Worm (Caenorhabditis elegans) whole organism, L3 larva: ENCODE results near the gene F59B2.8.

Experiments used
- fkh-10 ChIP-seq: sonication (generic microtip); optimal IDR thresholded peaks from 2 replicates; lab custom pipeline; 2017; ENCODE audit warnings: missing biosample characterization, missing genetic modification reagents, missing genetic modification characterization
- fkh-2 ChIP-seq: fragments of 150-350 bp; optimal IDR thresholded peaks from 2 replicates; lab custom pipeline; 2014; ENCODE audit warnings: missing biosample characterization, missing genetic modification reagents, missing genetic modification characterization
- nhr-11 ChIP-seq: fragments of 150-350 bp; optimal IDR thresholded peaks from 2 replicates; lab custom pipeline; 2014; ENCODE audit warnings: missing biosample characterization, missing genetic modification characterization
- nhr-237 ChIP-seq: fragments of 150-350 bp; optimal IDR thresholded peaks from 2 replicates; lab custom pipeline; 2014; ENCODE audit warnings: missing biosample characterization, missing genetic modification characterization
- sea-2 ChIP-seq: fragments of 150-350 bp; sonication (generic microtip); optimal IDR thresholded peaks from 4 replicates; lab custom pipeline; 2014; ENCODE audit warnings: missing biosample characterization, missing genetic modification reagents, missing genetic modification characterization

DNA sequence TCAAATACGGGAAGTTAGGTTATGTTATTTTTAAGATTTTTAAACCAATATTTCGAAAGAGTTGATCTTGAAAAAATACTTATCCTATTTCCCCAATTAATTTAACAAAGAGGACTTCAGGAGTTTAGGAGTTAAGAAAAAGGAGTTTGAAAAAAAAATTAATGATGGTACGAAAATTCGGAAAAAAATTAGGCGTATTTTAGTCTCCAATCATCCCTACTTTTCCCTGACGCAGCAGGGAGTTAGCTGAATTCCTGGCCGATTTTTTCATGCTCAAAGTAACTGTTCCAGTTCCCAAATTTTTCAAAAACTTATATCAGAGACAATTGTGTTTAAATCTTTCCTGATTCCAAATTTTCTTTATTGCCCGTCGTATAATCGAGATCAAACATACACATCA lies 13.6 kb upstream of the F59B2.8 start:
- TF ChIP-seq sea-2 (GFP tag; lab: Kevin White, UChicago) (no peak), nhr-11 (tag; lab: Kevin White, UChicago) (no peak), fkh-2 (tag; lab: Kevin White, UChicago) (no peak), fkh-10 (GFP tag; lab: Kevin White, UChicago) (no peak), nhr-237 (tag; lab: Kevin White, UChicago) (no peak)
